Fruit fly (Drosophila melanogaster): Measurements from ENCODE around the gene CG13039.

The CG13039 gene

dm6 chr3L:16309972-16310371 is 16.6 kb downstream of the CG13039 start (continued):
- TF ChIP-seq CG11294 (GFP tag; IDR thresholded peaks at IDR 0.05) (peak; percentile 52), CG3919 (GFP tag; optimal IDR thresholded peaks at IDR 0.05) (peak; percentile 52), Eip93F (GFP tag; optimal IDR thresholded peaks at IDR 0.05) (no peak), CG11762 (GFP tag; optimal IDR thresholded peaks at IDR 0.05; ENCODE audit: insufficient read depth) (peak; percentile 8), topi (GFP tag; optimal IDR thresholded peaks at IDR 0.05) (no peak), Sox14 (GFP tag; optimal IDR thresholded peaks at IDR 0.05) (peak; percentile 38), CG6808 (GFP tag; optimal IDR thresholded peaks at IDR 0.05) (no peak), cyc (GFP tag; optimal IDR thresholded peaks at IDR 0.05) (no peak), Hr39 (GFP tag; optimal IDR thresholded peaks at IDR 0.05) (peak; percentile 10), eg (GFP tag; IDR thresholded peaks at IDR 0.05) (peak; percentile 86), CG16779 (tag; optimal IDR thresholded peaks at IDR 0.05) (peak; percentile 37), dsx (GFP tag; optimal IDR thresholded peaks at IDR 0.05; ENCODE audit: poor library complexity, severe bottlenecking) (no peak), CG3032 (tag; optimal IDR thresholded peaks at IDR 0.05) (no peak), CG10631 (GFP tag; optimal IDR thresholded peaks at IDR 0.05) (peak; percentile 59), CG10669 (GFP tag; optimal IDR thresholded peaks at IDR 0.05) (no peak), CG1621 (tag; optimal IDR thresholded peaks at IDR 0.05) (no peak), achi (GFP tag; optimal IDR thresholded peaks at IDR 0.05) (peak; percentile 34), CG4318 (GFP tag; optimal IDR thresholded peaks at IDR 0.05) (peak; percentile 47), esn (GFP tag; optimal IDR thresholded peaks at IDR 0.05) (no peak), acj6 (GFP tag; optimal IDR thresholded peaks at IDR 0.05) (peak; percentile 21), fkh (GFP tag; optimal IDR thresholded peaks at IDR 0.05) (no peak), spab (GFP tag; optimal IDR thresholded peaks at IDR 0.05) (no peak), Gug (GFP tag; IDR thresholded peaks at IDR 0.05) (no peak), CG8319 (GFP tag; optimal IDR thresholded peaks at IDR 0.05) (no peak), dac (GFP tag; optimal IDR thresholded peaks at IDR 0.05) (peak; percentile 83), pdm3 (GFP tag; optimal IDR thresholded peaks at IDR 0.05) (peak; percentile 36), svp (GFP tag) (no peak), CG32006 (GFP tag; optimal IDR thresholded peaks at IDR 0.05) (peak; percentile 80), CG6163 (GFP tag; IDR thresholded peaks at IDR 0.05) (peak; percentile 72; the same call in 2 of the 3 replicates)

dm6 chr3L:16308380-16308779 is 18.2 kb downstream of the CG13039 start, which contains the start of gene CG13042:
Gene CG13042 (minus strand): TSS chr3L:16308480.
- TF ChIP-seq CG16779 (tag; optimal IDR thresholded peaks at IDR 0.05) = no peak
- TF ChIP-seq Lpt (GFP tag; optimal IDR thresholded peaks at IDR 0.05) = no peak
- no peak for TF ChIP-seq CG6163 (GFP tag; IDR thresholded peaks at IDR 0.05)
- no peak for TF ChIP-seq dsx (GFP tag; optimal IDR thresholded peaks at IDR 0.05; ENCODE audit: poor library complexity, severe bottlenecking)
- no peak for TF ChIP-seq Hr39 (GFP tag; optimal IDR thresholded peaks at IDR 0.05)
- no peak for TF ChIP-seq CG7368 (GFP tag; optimal IDR thresholded peaks at IDR 0.05)
- no peak for TF ChIP-seq CG32006 (GFP tag; optimal IDR thresholded peaks at IDR 0.05)
- TF ChIP-seq vri (GFP tag; optimal IDR thresholded peaks at IDR 0.05) = no peak

- no peak for TF ChIP-seq ss (GFP tag; optimal IDR thresholded peaks at IDR 0.05)
- peak; percentile 30 for TF ChIP-seq svp (GFP tag)
These were observed 20.5 kb downstream of the CG13039 start, which contains the start of the genes CG13043 and CG13063 for dm6 chr3L:16305820-16306650. Gene CG13043 (minus strand): TSS chr3L:16305870. Gene CG13063 (plus strand): TSS chr3L:16306600.

dm6 chr3L:16303982-16304381 is 22.6 kb downstream of the CG13039 start, which contains the start of gene CG43249:
Gene CG43249 (plus strand): TSS chr3L:16304282.
- TF ChIP-seq CG1621 (tag; optimal IDR thresholded peaks at IDR 0.05) = no peak
- no peak for TF ChIP-seq acj6 (GFP tag; optimal IDR thresholded peaks at IDR 0.05)
- TF ChIP-seq Eip78C (GFP tag) = no peak
- no peak for TF ChIP-seq CG11294 (GFP tag; IDR thresholded peaks at IDR 0.05)
- TF ChIP-seq CG3032 (tag; optimal IDR thresholded peaks at IDR 0.05) = no peak
- no peak for TF ChIP-seq CG4318 (GFP tag; optimal IDR thresholded peaks at IDR 0.05)
- TF ChIP-seq CG31627 (GFP tag; optimal IDR thresholded peaks at IDR 0.05) = no peak
- TF ChIP-seq cyc (GFP tag; optimal IDR thresholded peaks at IDR 0.05) = no peak
- no peak for TF ChIP-seq Hr39 (GFP tag; optimal IDR thresholded peaks at IDR 0.05)
- TF ChIP-seq CG6808 (GFP tag; optimal IDR thresholded peaks at IDR 0.05) = no peak
- TF ChIP-seq CG16779 (tag; optimal IDR thresholded peaks at IDR 0.05) = no peak
- no peak for TF ChIP-seq net (GFP tag; optimal IDR thresholded peaks at IDR 0.05)
- TF ChIP-seq CG15336 (GFP tag; IDR thresholded peaks at IDR 0.05) = no peak

Data from whole organism, prepupa.